Worm (Caenorhabditis elegans) whole organism, mixed stage, embryonic: ENCODE results near the gene F35H8.12.

ENCODE experiments used
- M03D4.4 ChIP-seq: sonication (generic microtip); optimal IDR thresholded peaks from 2 replicates; lab custom pipeline; 2017; ENCODE audit warnings: mild to moderate bottlenecking, missing genetic modification characterization, missing compliant biosample characterization
- bed-3 ChIP-seq: fragments of 200-800 bp; sonication (Bioruptor generic); optimal IDR thresholded peaks from 3 replicates; lab custom pipeline; 2018; ENCODE audit warnings: mild to moderate bottlenecking, missing genetic modification characterization, moderate library complexity, missing compliant biosample characterization
- blmp-1 ChIP-seq: fragments of 150-350 bp; optimal IDR thresholded peaks from 2 replicates; lab custom pipeline; 2014; ENCODE audit warnings: missing biosample characterization, missing genetic modification characterization
- ceh-39 ChIP-seq: fragments of 150-350 bp; optimal IDR thresholded peaks from 2 replicates; lab custom pipeline; 2014; ENCODE audit warnings: missing biosample characterization, missing genetic modification characterization
- ceh-83 ChIP-seq: fragments of 200-800 bp; sonication (Bioruptor generic); optimal IDR thresholded peaks from 2 replicates; lab custom pipeline; 2018; ENCODE audit warnings: mild to moderate bottlenecking, missing genetic modification characterization, missing compliant biosample characterization
- ces-1 ChIP-seq: fragments of 150-350 bp; optimal IDR thresholded peaks from 2 replicates; lab custom pipeline; 2014; ENCODE audit warnings: missing biosample characterization, missing genetic modification reagents, missing genetic modification characterization
- cnd-1 ChIP-seq: fragments of 200-800 bp; sonication (Bioruptor generic); optimal IDR thresholded peaks from 2 replicates; lab custom pipeline; 2018; ENCODE audit warnings: mild to moderate bottlenecking, missing genetic modification characterization, missing compliant biosample characterization
- drap-1 ChIP-seq: fragments of 200-800 bp; sonication (Bioruptor generic); optimal IDR thresholded peaks from 3 replicates; lab custom pipeline; 2018; ENCODE audit warnings: mild to moderate bottlenecking, missing genetic modification characterization, missing compliant biosample characterization
- elt-1 ChIP-seq: sonication (generic microtip); optimal IDR thresholded peaks from 2 replicates; lab custom pipeline; 2017; ENCODE audit warnings: missing genetic modification characterization, mild to moderate bottlenecking, missing compliant biosample characterization, antibody characterized with exemption, moderate library complexity, borderline replicate concordance; ENCODE audit not compliant: insufficient read depth
- elt-3 ChIP-seq: fragments of 150-350 bp; optimal IDR thresholded peaks from 2 replicates; lab custom pipeline; 2014; ENCODE audit warnings: missing biosample characterization, missing genetic modification characterization
- flh-1 ChIP-seq: fragments of 200-800 bp; sonication (Bioruptor generic); optimal IDR thresholded peaks from 2 replicates; lab custom pipeline; 2018; ENCODE audit warnings: mild to moderate bottlenecking, missing genetic modification characterization, moderate library complexity, missing compliant biosample characterization
- ham-2 ChIP-seq: fragments of 200-800 bp; sonication (Bioruptor generic); optimal IDR thresholded peaks from 2 replicates; lab custom pipeline; 2018; ENCODE audit warnings: mild to moderate bottlenecking, missing genetic modification characterization, missing compliant biosample characterization
- hlh-1 ChIP-seq: fragments of 150-350 bp; optimal IDR thresholded peaks from 2 replicates; lab custom pipeline; 2014; ENCODE audit warnings: missing biosample characterization, missing genetic modification reagents, missing genetic modification characterization
- lin-13 ChIP-seq: fragments of 150-350 bp; optimal IDR thresholded peaks from 2 replicates; lab custom pipeline; 2014; ENCODE audit warnings: missing biosample characterization, missing genetic modification characterization
- lin-32 ChIP-seq: fragments of 200-800 bp; sonication (Bioruptor generic); optimal IDR thresholded peaks from 2 replicates; lab custom pipeline; 2018; ENCODE audit warnings: mild to moderate bottlenecking, missing genetic modification characterization, missing compliant biosample characterization
- lsy-2 ChIP-seq: fragments of 150-350 bp; optimal IDR thresholded peaks from 2 replicates; lab custom pipeline; 2014; ENCODE audit warnings: missing biosample characterization, missing genetic modification characterization
- mab-5 ChIP-seq: fragments of 150-350 bp; optimal IDR thresholded peaks from 2 replicates; lab custom pipeline; 2014; ENCODE audit warnings: missing biosample characterization, missing genetic modification characterization
- mep-1 ChIP-seq: fragments of 150-350 bp; optimal IDR thresholded peaks from 2 replicates; lab custom pipeline; 2017; ENCODE audit warnings: missing biosample characterization, missing genetic modification reagents, missing genetic modification characterization, inconsistent platforms
- mls-2 ChIP-seq: sonication (generic microtip); optimal IDR thresholded peaks from 2 replicates; lab custom pipeline; 2016; ENCODE audit warnings: mild to moderate bottlenecking, missing genetic modification characterization, moderate library complexity, missing compliant biosample characterization
- nhr-12 ChIP-seq: fragments of 150-350 bp; optimal IDR thresholded peaks from 2 replicates; lab custom pipeline; 2014; ENCODE audit warnings: missing biosample characterization, missing genetic modification characterization
- nhr-237 ChIP-seq: fragments of 150-350 bp; optimal IDR thresholded peaks from 2 replicates; lab custom pipeline; 2014; ENCODE audit warnings: missing biosample characterization, missing genetic modification characterization
- nhr-28 ChIP-seq: fragments of 150-350 bp; optimal IDR thresholded peaks from 2 replicates; lab custom pipeline; 2014; ENCODE audit warnings: missing biosample characterization, missing genetic modification characterization
- nhr-76 ChIP-seq: sonication (generic microtip); optimal IDR thresholded peaks from 2 replicates; lab custom pipeline; 2017; ENCODE audit warnings: missing biosample characterization, missing genetic modification characterization
- pha-4 ChIP-seq: fragments of 150-350 bp; optimal IDR thresholded peaks from 2 replicates; lab custom pipeline; 2018; ENCODE audit warnings: missing biosample characterization, missing genetic modification reagents, missing genetic modification characterization
- sem-2 ChIP-seq: fragments of 200-800 bp; sonication (Bioruptor generic); optimal IDR thresholded peaks from 2 replicates; lab custom pipeline; 2018; ENCODE audit warnings: mild to moderate bottlenecking, missing genetic modification characterization, missing compliant biosample characterization
- snpc-4 ChIP-seq: fragments of 150-350 bp; optimal IDR thresholded peaks from 2 replicates; lab custom pipeline; 2014; ENCODE audit warnings: missing biosample characterization, missing genetic modification characterization
- sptf-1 ChIP-seq: sonication (generic microtip); optimal IDR thresholded peaks from 2 replicates; lab custom pipeline; 2017; ENCODE audit warnings: mild to moderate bottlenecking, missing genetic modification characterization, moderate library complexity, missing compliant biosample characterization
- tbx-8 ChIP-seq: fragments of 200-800 bp; sonication (Bioruptor generic); optimal IDR thresholded peaks from 2 replicates; lab custom pipeline; 2018; ENCODE audit warnings: mild to moderate bottlenecking, missing genetic modification characterization, moderate library complexity, missing compliant biosample characterization
- unc-120 ChIP-seq: sonication (generic microtip); optimal IDR thresholded peaks from 2 replicates; lab custom pipeline; 2017; ENCODE audit warnings: missing genetic modification characterization, missing compliant biosample characterization; ENCODE audit not compliant: poor library complexity, severe bottlenecking
- unc-39 ChIP-seq: fragments of 150-350 bp; optimal IDR thresholded peaks from 2 replicates; lab custom pipeline; 2014; ENCODE audit warnings: missing biosample characterization, missing genetic modification characterization
- unc-62 ChIP-seq: fragments of 150-350 bp; optimal IDR thresholded peaks from 2 replicates; lab custom pipeline; 2014; ENCODE audit warnings: missing biosample characterization, missing genetic modification reagents, missing genetic modification characterization
- zip-8 ChIP-seq: fragments of 150-350 bp; optimal IDR thresholded peaks from 2 replicates; lab custom pipeline; 2014; ENCODE audit warnings: missing biosample characterization, missing genetic modification characterization

Gene F35H8.12

DNA sequence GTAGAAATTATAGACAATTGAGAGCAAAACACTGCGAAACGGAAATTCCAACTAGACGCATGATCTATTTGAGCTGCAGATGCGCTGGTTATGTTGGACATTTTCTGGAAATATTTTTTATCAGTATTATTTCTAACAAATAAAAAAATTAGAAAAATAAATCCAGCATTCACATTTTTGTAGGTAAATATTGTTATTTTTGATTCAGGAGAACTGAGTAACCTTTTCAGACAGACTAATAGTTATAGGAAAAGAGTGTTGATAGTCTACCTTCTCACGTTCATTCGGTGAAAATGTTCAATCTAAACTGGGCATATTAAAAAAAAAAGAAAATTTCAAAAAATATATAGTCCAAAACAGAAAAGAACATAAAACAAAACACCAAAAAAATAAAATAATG lies 30.1 kb upstream of the F35H8.12 start, which contains the start of gene sra-1:
sra-1 (minus strand) TSS at position 101 of the 400 bp plus-strand sequence.
- no peak for TF ChIP-seq ham-2 (GFP tag; lab: Kevin White, UChicago)
- no peak for TF ChIP-seq lsy-2 (tag; lab: Kevin White, UChicago)
- no peak for TF ChIP-seq tbx-8

ce11 chrII:9522986-9523385 lies 28.6 kb upstream of the F35H8.12 start, which contains the start of gene AH6.17:
TSS of gene AH6.17 (plus strand) at chrII:9523170.
- TF ChIP-seq lin-13 (tag; lab: Kevin White, UChicago), result no peak
- TF ChIP-seq flh-1 (GFP tag; lab: Kevin White, UChicago), result no peak
- no peak for TF ChIP-seq bed-3 (GFP tag; lab: Kevin White, UChicago)
- TF ChIP-seq cnd-1 (tag; lab: Kevin White, UChicago), result no peak
- TF ChIP-seq elt-3, result no peak
- no peak for TF ChIP-seq nhr-76 (tag; lab: Kevin White, UChicago)
- no peak for TF ChIP-seq mls-2 (tag; lab: Kevin White, UChicago)
- no peak for TF ChIP-seq sptf-1 (tag; lab: Kevin White, UChicago)
- TF ChIP-seq tbx-8, result no peak
- TF ChIP-seq unc-62 (GFP tag; lab: Kevin White, UChicago), result no peak
- TF ChIP-seq ham-2 (GFP tag; lab: Kevin White, UChicago), result no peak
- TF ChIP-seq sem-2 (GFP tag; lab: Kevin White, UChicago), result no peak
- TF ChIP-seq drap-1 (GFP tag; lab: Kevin White, UChicago), result no peak
- TF ChIP-seq, all 35 proteins: peak for 0

- no peak for TF ChIP-seq sptf-1 (tag; lab: Kevin White, UChicago)
- TF ChIP-seq drap-1 (GFP tag; lab: Kevin White, UChicago), result no peak
- no peak for TF ChIP-seq hlh-1
- TF ChIP-seq ceh-83 (GFP tag; lab: Kevin White, UChicago), result no peak
- TF ChIP-seq nhr-237, result no peak
- TF ChIP-seq elt-1 (tag; lab: Kevin White, UChicago), result no peak
- TF ChIP-seq unc-62 (GFP tag; lab: Kevin White, UChicago), result no peak
- TF ChIP-seq lin-13 (tag; lab: Kevin White, UChicago), result no peak
- TF ChIP-seq nhr-28 (tag; lab: Kevin White, UChicago), result no peak
- TF ChIP-seq mls-2 (tag; lab: Kevin White, UChicago), result no peak
- TF ChIP-seq pha-4 (tag; lab: Kevin White, UChicago), result no peak
- no peak for TF ChIP-seq ces-1 (GFP tag; lab: Kevin White, UChicago)
- TF ChIP-seq bed-3 (GFP tag; lab: Kevin White, UChicago), result no peak
- TF ChIP-seq sem-2 (GFP tag; lab: Kevin White, UChicago), result no peak
- TF ChIP-seq lin-32 (GFP tag; lab: Kevin White, UChicago), result no peak
- no peak for TF ChIP-seq nhr-76 (tag; lab: Kevin White, UChicago)
- TF ChIP-seq mab-5 (tag; lab: Kevin White, UChicago), result no peak
These were observed 28.0 kb upstream of the F35H8.12 start, which contains the start of gene mex-6 for ce11 chrII:9523539-9524224. TSS of gene mex-6 (plus strand) at chrII:9524174.

ce11 chrII:9528480-9528879 lies 23.2 kb upstream of the F35H8.12 start, which contains the start of gene sra-2:
TSS of gene sra-2 (plus strand) at chrII:9528780.
- TF ChIP-seq drap-1 (GFP tag; lab: Kevin White, UChicago) (no peak), elt-3 (no peak)

ce11 chrII:9532011-9532410 lies 19.6 kb upstream of the F35H8.12 start, which contains the start of gene sra-9:
TSS of gene sra-9 (plus strand) at chrII:9532311.
- no peak for TF ChIP-seq flh-1 (GFP tag; lab: Kevin White, UChicago)
- no peak for TF ChIP-seq ceh-83 (GFP tag; lab: Kevin White, UChicago)
- TF ChIP-seq nhr-76 (tag; lab: Kevin White, UChicago), result no peak
- no peak for TF ChIP-seq mab-5 (tag; lab: Kevin White, UChicago)
- no peak for TF ChIP-seq bed-3 (GFP tag; lab: Kevin White, UChicago)
- no peak for TF ChIP-seq blmp-1 (tag; lab: Kevin White, UChicago)
- no peak for TF ChIP-seq nhr-12 (tag; lab: Kevin White, UChicago)
- TF ChIP-seq ceh-39, result no peak
- no peak for TF ChIP-seq ces-1 (GFP tag; lab: Kevin White, UChicago)
- TF ChIP-seq unc-120 (tag; lab: Kevin White, UChicago), result no peak
- TF ChIP-seq snpc-4 (tag; lab: Kevin White, UChicago), result no peak
- TF ChIP-seq zip-8 (tag; lab: Kevin White, UChicago), result no peak
- TF ChIP-seq unc-62 (GFP tag; lab: Kevin White, UChicago), result no peak
- TF ChIP-seq M03D4.4 (tag; lab: Kevin White, UChicago), result no peak
- TF ChIP-seq elt-1 (tag; lab: Kevin White, UChicago), result no peak
- no peak for TF ChIP-seq cnd-1 (tag; lab: Kevin White, UChicago)
- no peak for TF ChIP-seq lsy-2 (tag; lab: Kevin White, UChicago)
- TF ChIP-seq mep-1, result no peak
- no peak for TF ChIP-seq unc-39 (tag; lab: Kevin White, UChicago)
